Worm (Caenorhabditis elegans): ENCODE data around the gene ant-1.1.

ant-1.1 gene

ce11 chrIII:13465918-13466592, 3.1 kb downstream of the ant-1.1 start, which contains the start of gene cdk-5:
TSS of gene cdk-5 (minus strand) at chrIII:13466342.
- no peak for TF ChIP-seq nhr-111 (GFP tag; optimal IDR thresholded peaks at IDR 0.05)
- TF ChIP-seq egl-27 (tag; optimal IDR thresholded peaks at IDR 0.05): no peak
- TF ChIP-seq nhr-10 (tag; optimal IDR thresholded peaks at IDR 0.05): no peak
- TF ChIP-seq daf-16 (GFP tag; optimal IDR thresholded peaks at IDR 0.05): peak in 1 of 2 experiments; percentile 51
- TF ChIP-seq daf-16 (tag; optimal IDR thresholded peaks at IDR 0.05): peak; percentile 13
- TF ChIP-seq nhr-28 (tag; optimal IDR thresholded peaks at IDR 0.05): peak; percentile 47
- TF ChIP-seq mdt-29 (GFP tag; IDR thresholded peaks at IDR 0.05): 0 out of 2 replicates have a peak, but pooled peaks have one; percentile 45
- peak; percentile 66 for TF ChIP-seq duxl-1 (tag; optimal IDR thresholded peaks at IDR 0.05; ENCODE audit: poor library complexity)
- TF ChIP-seq mxl-3 (GFP tag; optimal IDR thresholded peaks at IDR 0.05): no peak
- TF ChIP-seq F26F4.8 (GFP tag; conservative IDR thresholded peaks at IDR 0.05): no peak
- TF ChIP-seq R02D3.7 (tag; optimal IDR thresholded peaks at IDR 0.05): no peak
- no peak for TF ChIP-seq ZK546.5 (tag; optimal IDR thresholded peaks at IDR 0.05)
- peak in 1 of 2 experiments; percentile 52 for TF ChIP-seq hif-1 (tag; optimal IDR thresholded peaks at IDR 0.05)
- peak; percentile 95 for TF ChIP-seq aha-1 (tag)
- TF ChIP-seq mxl-2 (GFP tag; conservative IDR thresholded peaks at IDR 0.05): no peak
- TF ChIP-seq ceh-20 (GFP tag; IDR thresholded peaks at IDR 0.05): peak; percentile 49; the same call in 1 of the 2 replicates
- peak; percentile 88 for TF ChIP-seq mep-1 (tag; optimal IDR thresholded peaks at IDR 0.05)
- TF ChIP-seq saeg-2 (GFP tag; IDR thresholded peaks at IDR 0.05): no peak
- peak; percentile 86 for TF ChIP-seq mes-2 (tag; optimal IDR thresholded peaks at IDR 0.05; ENCODE audit: poor library complexity, severe bottlenecking)
- 0 out of 2 replicates have a peak, but pooled peaks have one; percentile 39 for TF ChIP-seq arid-1 (GFP tag; conservative IDR thresholded peaks at IDR 0.05)
- TF ChIP-seq daf-8 (GFP tag; IDR thresholded peaks at IDR 0.05): no peak
- TF ChIP-seq sdz-12 (GFP tag; optimal IDR thresholded peaks at IDR 0.05): no peak
- TF ChIP-seq ama-1 (optimal IDR thresholded peaks at IDR 0.05): no peak
- no peak for TF ChIP-seq Y48G9A.11 (GFP tag; IDR thresholded peaks at IDR 0.05)
- no peak for TF ChIP-seq gei-8 (GFP tag; optimal IDR thresholded peaks at IDR 0.05)
- TF ChIP-seq ceh-62 (tag; optimal IDR thresholded peaks at IDR 0.05): no peak
- no peak for TF ChIP-seq tag-97 (GFP tag; IDR thresholded peaks at IDR 0.05)
- no peak for TF ChIP-seq lim-7 (GFP tag; IDR thresholded peaks at IDR 0.05)
- no peak for TF ChIP-seq cey-2 (tag; optimal IDR thresholded peaks at IDR 0.05; ENCODE audit: borderline replicate concordance, insufficient read depth)
- TF ChIP-seq skn-1 (tag; optimal IDR thresholded peaks at IDR 0.05): no peak
- peak; percentile 33 for TF ChIP-seq fkh-10 (GFP tag; optimal IDR thresholded peaks at IDR 0.05)
- TF ChIP-seq nhr-77 (tag; optimal IDR thresholded peaks at IDR 0.05): no peak
- peak; percentile 63; the same call in 1 of the 2 replicates for TF ChIP-seq dmd-6 (GFP tag; IDR thresholded peaks at IDR 0.05)
- TF ChIP-seq lin-13 (GFP tag; optimal IDR thresholded peaks at IDR 0.05): peak; percentile 51
- no peak for TF ChIP-seq ceh-44 (GFP tag; IDR thresholded peaks at IDR 0.05)
- peak; percentile 80 for TF ChIP-seq nhr-102 (tag; optimal IDR thresholded peaks at IDR 0.05)
- TF ChIP-seq nhr-41 (GFP tag; IDR thresholded peaks at IDR 0.05): no peak
- TF ChIP-seq dpl-1 (GFP tag; optimal IDR thresholded peaks at IDR 0.05): peak; percentile 86
- no peak for TF ChIP-seq snpc-1.2 (GFP tag; IDR thresholded peaks at IDR 0.05)
- TF ChIP-seq ces-1 (GFP tag; optimal IDR thresholded peaks at IDR 0.05): no peak
- peak; percentile 83 for TF ChIP-seq hmg-1.1 (GFP tag; IDR thresholded peaks at IDR 0.05)
- peak; percentile 93 for TF ChIP-seq dve-1 (tag; optimal IDR thresholded peaks at IDR 0.05; ENCODE audit: insufficient read depth)
- no peak for TF ChIP-seq attf-4 (tag; optimal IDR thresholded peaks at IDR 0.05)
- TF ChIP-seq unc-39 (tag; optimal IDR thresholded peaks at IDR 0.05): no peak
- peak; percentile 39 for TF ChIP-seq jun-1 (tag; optimal IDR thresholded peaks at IDR 0.05)
- no peak for TF ChIP-seq nhr-237 (tag; optimal IDR thresholded peaks at IDR 0.05)
- peak; percentile 48 to 97 for TF ChIP-seq lsy-2 (tag; optimal IDR thresholded peaks at IDR 0.05)
- TF ChIP-seq snpc-4 (tag; optimal IDR thresholded peaks at IDR 0.05): no peak
- TF ChIP-seq set-16 (GFP tag; IDR thresholded peaks at IDR 0.05): no peak
- TF ChIP-seq ZK337.2 (GFP tag; IDR thresholded peaks at IDR 0.05): no peak
- TF ChIP-seq ceh-28 (tag; optimal IDR thresholded peaks at IDR 0.05): peak; percentile 51
